Worm (Caenorhabditis elegans) whole organism, L2 larva: Measurements from ENCODE around the gene nhr-124.

ENCODE experiments used
- C34F6.9 ChIP-seq: fragments of 150-350 bp; optimal IDR thresholded peaks from 2 replicates; lab custom pipeline; 2014; ENCODE audit warnings: missing biosample characterization, missing genetic modification characterization
- R02D3.7 ChIP-seq: fragments of 150-350 bp; optimal IDR thresholded peaks from 2 replicates; lab custom pipeline; 2014; ENCODE audit warnings: missing biosample characterization, missing genetic modification characterization
- ZK546.5 ChIP-seq: sonication (generic microtip); optimal IDR thresholded peaks from 2 replicates; lab custom pipeline; 2017; ENCODE audit warnings: missing biosample characterization, missing genetic modification characterization
- aly-2 ChIP-seq: fragments of 150-350 bp; optimal IDR thresholded peaks from 2 replicates; lab custom pipeline; 2014; ENCODE audit warnings: missing biosample characterization, missing genetic modification characterization
- ama-1 ChIP-seq: fragments of 150-350 bp; optimal IDR thresholded peaks from 2 replicates; lab custom pipeline; 2018; ENCODE audit warnings: inconsistent platforms
- blmp-1 ChIP-seq: sonication (generic microtip); optimal IDR thresholded peaks from 2 replicates; lab custom pipeline; 2017; ENCODE audit warnings: missing genetic modification characterization, mild to moderate bottlenecking, missing compliant biosample characterization, antibody characterized with exemption, moderate library complexity; ENCODE audit not compliant: insufficient read depth
- ceh-16 ChIP-seq: fragments of 150-350 bp; optimal IDR thresholded peaks from 2 replicates; lab custom pipeline; 2014; ENCODE audit warnings: missing biosample characterization, missing genetic modification characterization
- ceh-82 ChIP-seq: fragments of 150-350 bp; optimal IDR thresholded peaks from 2 replicates; lab custom pipeline; 2014; ENCODE audit warnings: missing biosample characterization, missing genetic modification characterization
- crh-2 ChIP-seq: sonication (generic microtip); optimal IDR thresholded peaks from 2 replicates; lab custom pipeline; 2017; ENCODE audit warnings: missing biosample characterization, missing genetic modification characterization
- elt-1 ChIP-seq: fragments of 150-350 bp; optimal IDR thresholded peaks from 2 replicates; lab custom pipeline; 2014; ENCODE audit warnings: missing biosample characterization, missing genetic modification characterization
- elt-3 ChIP-seq: sonication (generic microtip); optimal IDR thresholded peaks from 2 replicates; lab custom pipeline; 2017; ENCODE audit warnings: missing biosample characterization, missing genetic modification characterization
- gmeb-1 ChIP-seq: fragments of 150-350 bp; optimal IDR thresholded peaks from 2 replicates; lab custom pipeline; 2014; ENCODE audit warnings: missing biosample characterization, missing genetic modification characterization
- lin-39 ChIP-seq: fragments of 150-350 bp; optimal IDR thresholded peaks from 2 replicates; lab custom pipeline; 2014; ENCODE audit warnings: missing biosample characterization, missing genetic modification reagents, missing genetic modification characterization
- lsy-2 ChIP-seq, 2 experiments: fragments of 150-350 bp in 1 of 2; sonication (generic microtip) in 1 of 2; optimal IDR thresholded peaks; 2 replicates each; lab custom pipeline; 2014 to 2017; ENCODE audit warnings: missing biosample characterization in 2 of 2, missing genetic modification characterization in 2 of 2
- mdl-1 ChIP-seq, 2 experiments: fragments of 150-350 bp in 1 of 2; sonication (generic microtip) in 1 of 2; optimal IDR thresholded peaks; 2 replicates each; lab custom pipeline; 2017; ENCODE audit warnings: missing biosample characterization in 2 of 2, missing genetic modification characterization in 2 of 2
- nhr-11 ChIP-seq: fragments of 150-350 bp; optimal IDR thresholded peaks from 2 replicates; lab custom pipeline; 2014; ENCODE audit warnings: missing biosample characterization, missing genetic modification characterization
- nhr-12 ChIP-seq: fragments of 150-350 bp; optimal IDR thresholded peaks from 2 replicates; lab custom pipeline; 2014; ENCODE audit warnings: missing biosample characterization, missing genetic modification characterization
- nhr-129 ChIP-seq: fragments of 150-350 bp; optimal IDR thresholded peaks from 2 replicates; lab custom pipeline; 2014; ENCODE audit warnings: missing biosample characterization, missing genetic modification characterization
- nhr-21 ChIP-seq: fragments of 150-350 bp; optimal IDR thresholded peaks from 2 replicates; lab custom pipeline; 2014; ENCODE audit warnings: missing biosample characterization, missing genetic modification characterization
- nhr-23 ChIP-seq: fragments of 150-350 bp; optimal IDR thresholded peaks from 2 replicates; lab custom pipeline; 2014; ENCODE audit warnings: missing biosample characterization, missing genetic modification reagents, missing genetic modification characterization
- nhr-237 ChIP-seq: fragments of 150-350 bp; optimal IDR thresholded peaks from 2 replicates; lab custom pipeline; 2014; ENCODE audit warnings: missing biosample characterization, missing genetic modification characterization
- nhr-25 ChIP-seq: fragments of 150-350 bp; sonication (generic microtip); optimal IDR thresholded peaks from 3 replicates; lab custom pipeline; 2014; ENCODE audit warnings: missing biosample characterization, missing genetic modification characterization
- nhr-6 ChIP-seq: fragments of 150-350 bp; optimal IDR thresholded peaks from 2 replicates; lab custom pipeline; 2014; ENCODE audit warnings: missing biosample characterization, missing genetic modification characterization
- nhr-77 ChIP-seq: fragments of 150-350 bp; optimal IDR thresholded peaks from 2 replicates; lab custom pipeline; 2014; ENCODE audit warnings: missing biosample characterization, missing genetic modification characterization
- peb-1 ChIP-seq: fragments of 150-350 bp; optimal IDR thresholded peaks from 2 replicates; lab custom pipeline; 2014; ENCODE audit warnings: missing biosample characterization, missing genetic modification characterization
- sem-4 ChIP-seq: fragments of 150-350 bp; optimal IDR thresholded peaks from 2 replicates; lab custom pipeline; 2014; ENCODE audit warnings: missing biosample characterization, missing genetic modification reagents, missing genetic modification characterization
- skn-1 ChIP-seq: sonication (generic microtip); optimal IDR thresholded peaks from 2 replicates; lab custom pipeline; 2017; ENCODE audit warnings: missing biosample characterization, missing genetic modification characterization
- sma-9 ChIP-seq, 2 experiments: fragments of 150-350 bp in 1 of 2; sonication (generic microtip) in 1 of 2; optimal IDR thresholded peaks; 2 replicates each; lab custom pipeline; 2014 to 2016; ENCODE audit warnings: missing genetic modification characterization in 2 of 2, mild to moderate bottlenecking in 1 of 2, missing biosample characterization in 1 of 2, missing compliant biosample characterization in 1 of 2, missing genetic modification reagents in 1 of 2, moderate library complexity in 1 of 2
- snpc-4 ChIP-seq: fragments of 150-350 bp; optimal IDR thresholded peaks from 2 replicates; lab custom pipeline; 2014; ENCODE audit warnings: missing biosample characterization, missing genetic modification characterization
- unc-39 ChIP-seq: fragments of 150-350 bp; optimal IDR thresholded peaks from 2 replicates; lab custom pipeline; 2014; ENCODE audit warnings: missing biosample characterization, missing genetic modification characterization
- unc-55 ChIP-seq: fragments of 150-350 bp; sonication (generic microtip); optimal IDR thresholded peaks from 3 replicates; lab custom pipeline; 2014; ENCODE audit warnings: missing biosample characterization, missing genetic modification reagents, missing genetic modification characterization
- unc-62 ChIP-seq: fragments of 150-350 bp; optimal IDR thresholded peaks from 2 replicates; lab custom pipeline; 2014; ENCODE audit warnings: missing biosample characterization, missing genetic modification reagents, missing genetic modification characterization
- zag-1 ChIP-seq: fragments of 150-350 bp; optimal IDR thresholded peaks from 2 replicates; lab custom pipeline; 2014; ENCODE audit warnings: missing biosample characterization, missing genetic modification characterization
- ztf-1 ChIP-seq: fragments of 200-800 bp; sonication (Bioruptor generic); conservative IDR thresholded peaks from 2 replicates; pipeline ENCODE4 v1.3.6; 2022; ENCODE audit warnings: missing genetic modification characterization, missing compliant biosample characterization
- ztf-11 ChIP-seq: sonication (generic microtip); optimal IDR thresholded peaks from 2 replicates; lab custom pipeline; 2017; ENCODE audit warnings: missing biosample characterization, missing genetic modification characterization

nhr-124 gene

ce11 chrV:3919289-3919688 lies 33.3 kb upstream of the nhr-124 start, which contains the start of gene srx-66:
Gene srx-66, plus strand, starts transcription at chrV:3919589.
- TF ChIP-seq sma-9 (GFP tag; optimal IDR thresholded peaks at IDR 0.05; lab: Kevin White, UChicago), result no peak
- TF ChIP-seq sma-9 (tag; optimal IDR thresholded peaks at IDR 0.05; lab: Kevin White, UChicago), result no peak
- no peak for TF ChIP-seq aly-2 (tag; lab: Kevin White, UChicago)
- TF ChIP-seq ztf-11 (tag; lab: Kevin White, UChicago), result no peak
- TF ChIP-seq unc-62, result no peak
- TF ChIP-seq nhr-237, result no peak
- no peak for TF ChIP-seq ztf-1

- no peak for TF ChIP-seq zag-1
- no peak for TF ChIP-seq nhr-6 (tag; lab: Kevin White, UChicago)
- TF ChIP-seq ZK546.5 (tag; lab: Kevin White, UChicago), result no peak
- TF ChIP-seq nhr-21 (tag; lab: Kevin White, UChicago), result no peak
- TF ChIP-seq nhr-23 (tag; lab: Kevin White, UChicago), result no peak
- TF ChIP-seq snpc-4 (tag; lab: Kevin White, UChicago), result no peak
- no peak for TF ChIP-seq sem-4 (tag; lab: Kevin White, UChicago)
- no peak for TF ChIP-seq mdl-1 (tag; optimal IDR thresholded peaks at IDR 0.05; lab: Kevin White, UChicago)
- no peak for TF ChIP-seq ztf-1
- TF ChIP-seq lsy-2 (tag; optimal IDR thresholded peaks at IDR 0.05; lab: Kevin White, UChicago), result no peak
- no peak for TF ChIP-seq elt-3
- TF ChIP-seq ztf-11 (tag; lab: Kevin White, UChicago), result no peak
- no peak for TF ChIP-seq ceh-16
- no peak for TF ChIP-seq nhr-11 (tag; lab: Kevin White, UChicago)
- TF ChIP-seq unc-62, result no peak
- no peak for TF ChIP-seq ceh-82
- TF ChIP-seq, all 48 proteins: peak for 0
Measured at ce11 chrV:3916480-3916879, 30.5 kb upstream of the nhr-124 start, which contains the start of gene srx-67. Gene srx-67, plus strand, starts transcription at chrV:3916780.

DNA sequence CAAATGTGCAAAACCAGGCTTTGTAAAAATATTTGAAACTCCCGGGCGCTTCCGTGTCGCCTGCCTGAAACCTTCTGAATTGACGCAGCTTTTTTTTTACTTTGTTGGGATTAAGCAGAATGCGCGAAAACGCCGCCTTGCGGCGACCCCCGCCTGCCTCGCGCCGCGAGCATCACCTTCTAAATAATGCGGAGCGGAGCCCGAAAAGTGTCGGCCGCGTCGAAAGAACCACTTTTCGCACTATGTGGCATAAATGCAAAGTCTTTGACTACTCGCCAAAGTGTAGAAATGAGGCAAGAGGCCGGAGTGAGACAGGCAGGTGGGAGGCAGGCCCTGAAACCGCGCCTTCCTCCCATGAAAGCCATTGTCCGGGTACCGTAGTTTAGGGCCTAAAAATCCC lies 27.1 kb upstream of the nhr-124 start:
- no peak for TF ChIP-seq peb-1 (tag; lab: Kevin White, UChicago)
- no peak for TF ChIP-seq elt-1 (tag; lab: Kevin White, UChicago)
- no peak for TF ChIP-seq lin-39 (tag; lab: Kevin White, UChicago)

DNA sequence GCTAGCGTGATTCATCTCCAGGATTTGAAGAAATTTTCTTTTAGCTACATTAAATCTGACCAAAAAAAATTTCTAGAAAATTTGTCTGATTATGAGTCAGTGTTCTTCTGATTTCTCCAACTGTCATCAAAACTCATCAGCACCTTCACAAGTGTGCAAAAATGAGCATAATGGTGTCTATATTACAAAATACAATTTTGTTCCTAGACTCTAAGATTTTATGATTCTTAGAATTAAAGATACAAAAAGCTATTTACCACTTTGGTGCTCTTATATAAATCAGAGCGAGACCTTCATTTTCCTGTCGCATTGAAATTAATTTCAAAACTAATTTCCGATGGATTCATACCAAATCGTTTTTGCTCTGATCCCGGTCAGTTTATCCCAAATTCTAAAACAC lies 26.5 kb upstream of the nhr-124 start, which contains the start of gene srx-68:
srx-68 (plus strand) TSS at position 301 of the 400 bp plus-strand sequence.
- no peak for TF ChIP-seq unc-55
- TF ChIP-seq elt-1 (tag; lab: Kevin White, UChicago), result no peak
- TF ChIP-seq blmp-1 (tag; lab: Kevin White, UChicago), result no peak
- TF ChIP-seq unc-39 (tag; lab: Kevin White, UChicago), result no peak
- no peak for TF ChIP-seq lsy-2 (tag; optimal IDR thresholded peaks at IDR 0.05; lab: Kevin White, UChicago)
- no peak for TF ChIP-seq skn-1 (tag; lab: Kevin White, UChicago)
- TF ChIP-seq mdl-1 (tag; optimal IDR thresholded peaks at IDR 0.05; lab: Kevin White, UChicago), result no peak
- no peak for TF ChIP-seq nhr-77 (tag; lab: Kevin White, UChicago)
- TF ChIP-seq nhr-6 (tag; lab: Kevin White, UChicago), result no peak
- no peak for TF ChIP-seq nhr-25
- TF ChIP-seq crh-2 (tag; lab: Kevin White, UChicago), result no peak
- TF ChIP-seq R02D3.7 (tag; lab: Kevin White, UChicago), result no peak
- TF ChIP-seq C34F6.9 (tag; lab: Kevin White, UChicago), result no peak
- TF ChIP-seq zag-1, result no peak
- no peak for TF ChIP-seq peb-1 (tag; lab: Kevin White, UChicago)
- no peak for TF ChIP-seq nhr-21 (tag; lab: Kevin White, UChicago)
- no peak for TF ChIP-seq ceh-16
- no peak for TF ChIP-seq sma-9 (GFP tag; optimal IDR thresholded peaks at IDR 0.05; lab: Kevin White, UChicago)
- no peak for TF ChIP-seq sma-9 (tag; optimal IDR thresholded peaks at IDR 0.05; lab: Kevin White, UChicago)

DNA sequence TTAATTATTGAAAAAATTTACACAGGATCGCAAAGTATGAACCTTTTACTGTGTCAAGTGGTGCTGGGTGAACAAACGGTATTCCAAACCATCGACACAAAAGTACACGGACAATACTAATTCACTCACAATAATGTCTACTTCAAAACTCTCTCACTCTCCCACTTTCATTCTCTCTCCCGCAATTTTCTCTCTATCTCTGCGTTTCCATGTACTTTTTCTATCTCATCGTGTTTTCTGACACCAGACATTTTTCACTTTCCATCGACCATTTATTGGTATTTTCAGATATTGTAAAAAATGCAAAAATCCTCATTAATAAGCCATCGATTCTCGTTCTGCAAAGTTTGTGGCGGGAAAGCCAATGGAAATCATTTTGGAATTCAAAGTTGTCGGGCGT lies 19.8 kb upstream of the nhr-124 start, which contains the start of gene nhr-156:
nhr-156 (plus strand) TSS at position 266 of the 400 bp plus-strand sequence.
- TF ChIP-seq ama-1 (lab: Kevin White, UChicago), result no peak
- TF ChIP-seq nhr-12 (tag; lab: Kevin White, UChicago), result no peak
- TF ChIP-seq blmp-1 (tag; lab: Kevin White, UChicago), result peak; percentile 9
- peak; percentile 6 for TF ChIP-seq nhr-129 (tag; lab: Kevin White, UChicago)
- TF ChIP-seq gmeb-1 (tag; lab: Kevin White, UChicago), result peak; percentile 2
- TF ChIP-seq, all 48 proteins: peak for 3
